Fruit fly (Drosophila melanogaster) whole organism, embryonic: Measurements from ENCODE around the gene CG6689.

Experiments used
- Atf3 ChIP-seq: fragments of 200-800 bp; sonication (Bioruptor generic); optimal IDR thresholded peaks from 3 replicates; lab custom pipeline; 2016; ENCODE audit warnings: missing biosample characterization, missing genetic modification characterization
- CG10462 ChIP-seq: fragments of 200-800 bp; sonication (Bioruptor generic); optimal IDR thresholded peaks from 2 replicates; lab custom pipeline; 2016; ENCODE audit warnings: missing biosample characterization, missing genetic modification characterization
- CG10654 ChIP-seq: fragments of 200-800 bp; sonication (Bioruptor generic); optimal IDR thresholded peaks from 2 replicates; lab custom pipeline; 2016; ENCODE audit warnings: missing biosample characterization, missing genetic modification characterization
- CG11247 ChIP-seq: fragments of 200-800 bp; sonication (Bioruptor generic); IDR thresholded peaks from 2 replicates; pipeline ENCODE4 v1.3.6; 2022; ENCODE audit warnings: missing biosample characterization, missing genetic modification characterization
- CG11560 ChIP-seq: fragments of 200-800 bp; sonication (Bioruptor generic); IDR thresholded peaks from 3 replicates; pipeline ENCODE4 v1.3.6; 2022; ENCODE audit warnings: missing biosample characterization, missing genetic modification characterization
- CG12071 ChIP-seq: fragments of 200-800 bp; sonication (Bioruptor generic); optimal IDR thresholded peaks from 3 replicates; lab custom pipeline; 2018; ENCODE audit warnings: missing biosample characterization, mild to moderate bottlenecking, missing genetic modification characterization
- CG12155 ChIP-seq: fragments of 200-800 bp; sonication (Bioruptor generic); optimal IDR thresholded peaks from 3 replicates; lab custom pipeline; 2016; ENCODE audit warnings: missing biosample characterization, missing genetic modification characterization
- CG1233 ChIP-seq: fragments of 200-800 bp; sonication (Bioruptor generic); optimal IDR thresholded peaks from 4 replicates; lab custom pipeline; 2018; ENCODE audit warnings: missing biosample characterization, mild to moderate bottlenecking, missing genetic modification characterization
- CG13296 ChIP-seq: fragments of 200-800 bp; sonication (Bioruptor generic); optimal IDR thresholded peaks from 3 replicates; lab custom pipeline; 2018; ENCODE audit warnings: missing biosample characterization, mild to moderate bottlenecking, missing genetic modification characterization
- CG13894 ChIP-seq: fragments of 200-800 bp; sonication (Bioruptor generic); optimal IDR thresholded peaks from 3 replicates; lab custom pipeline; 2018; ENCODE audit warnings: missing biosample characterization, mild to moderate bottlenecking, missing genetic modification characterization, moderate library complexity
- CG15479 ChIP-seq: fragments of 200-800 bp; sonication (Bioruptor generic); optimal IDR thresholded peaks from 3 replicates; lab custom pipeline; 2019; ENCODE audit warnings: missing biosample characterization, mild to moderate bottlenecking, missing genetic modification characterization, moderate library complexity
- CG15601 ChIP-seq: fragments of 200-800 bp; sonication (Bioruptor generic); optimal IDR thresholded peaks from 3 replicates; lab custom pipeline; 2019; ENCODE audit warnings: missing biosample characterization, mild to moderate bottlenecking, missing genetic modification characterization, moderate library complexity
- CG17829 ChIP-seq: fragments of 200-800 bp; optimal IDR thresholded peaks from 2 replicates; lab custom pipeline; 2019; ENCODE audit warnings: missing biosample characterization, mild to moderate bottlenecking, missing genetic modification characterization, moderate library complexity
- CG18619 ChIP-seq: fragments of 200-800 bp; sonication (Bioruptor generic); optimal IDR thresholded peaks from 3 replicates; lab custom pipeline; 2017; ENCODE audit warnings: missing biosample characterization, mild to moderate bottlenecking, missing genetic modification characterization
- CG32767 ChIP-seq: fragments of 200-800 bp; sonication (Bioruptor generic); IDR thresholded peaks from 2 replicates; pipeline ENCODE4 v1.3.6; 2022; ENCODE audit warnings: missing biosample characterization, missing genetic modification characterization
- CG33557 ChIP-seq: fragments of 200-800 bp; sonication (Bioruptor generic); optimal IDR thresholded peaks from 2 replicates; lab custom pipeline; 2019; ENCODE audit warnings: missing biosample characterization, mild to moderate bottlenecking, missing genetic modification characterization, moderate library complexity
- CG7839 ChIP-seq: fragments of 200-800 bp; sonication (Bioruptor generic); optimal IDR thresholded peaks from 3 replicates; lab custom pipeline; 2018; ENCODE audit warnings: missing biosample characterization, mild to moderate bottlenecking, missing genetic modification characterization, moderate library complexity
- CG7963 ChIP-seq: fragments of 200-800 bp; sonication (Bioruptor generic); IDR thresholded peaks from 3 replicates; pipeline ENCODE4 v1.3.6; 2022; ENCODE audit warnings: missing biosample characterization, missing genetic modification characterization; ENCODE audit not compliant: partially characterized antibody
- D ChIP-seq, 2 experiments: fragments of 200-800 bp in 1 of 2; fragments of >200 bp in 1 of 2; sonication (Bioruptor generic) in 1 of 2; optimal IDR thresholded peaks; 2 replicates in 1 of 2; 3 replicates in 1 of 2; lab custom pipeline; 2017; ENCODE audit warnings: mild to moderate bottlenecking in 1 of 2, missing biosample characterization in 1 of 2, missing genetic modification characterization in 1 of 2, missing genetic modification reagents in 1 of 2
- HHEX ChIP-seq: fragments of 200-800 bp; sonication (Bioruptor generic); optimal IDR thresholded peaks from 3 replicates; lab custom pipeline; 2017; ENCODE audit warnings: missing biosample characterization, mild to moderate bottlenecking, missing genetic modification characterization, missing genetic modification reagents
- Hmr ChIP-seq: fragments of 200-800 bp; sonication (Bioruptor generic); optimal IDR thresholded peaks from 3 replicates; lab custom pipeline; 2017; ENCODE audit warnings: mild to moderate bottlenecking, missing biosample characterization, missing genetic modification reagents, missing genetic modification characterization
- Nf-YC ChIP-seq: fragments of 200-800 bp; optimal IDR thresholded peaks from 3 replicates; lab custom pipeline; 2019; ENCODE audit warnings: missing biosample characterization, mild to moderate bottlenecking, missing genetic modification characterization, moderate library complexity
- Optix ChIP-seq: fragments of 200-800 bp; sonication (Bioruptor generic); IDR thresholded peaks from 3 replicates; pipeline ENCODE4 v1.3.6; 2022; ENCODE audit warnings: missing biosample characterization, missing genetic modification characterization
- PHDP ChIP-seq: fragments of 200-800 bp; sonication (Bioruptor generic); optimal IDR thresholded peaks from 3 replicates; lab custom pipeline; 2018; ENCODE audit warnings: missing biosample characterization, mild to moderate bottlenecking, missing genetic modification characterization, moderate library complexity
- Ptx1 ChIP-seq: fragments of 200-800 bp; sonication (Bioruptor generic); IDR thresholded peaks from 2 replicates; pipeline ENCODE4 v1.3.6; 2022; ENCODE audit warnings: missing biosample characterization, missing genetic modification characterization
- Sin3A ChIP-seq: fragments of >200 bp; optimal IDR thresholded peaks from 2 replicates; lab custom pipeline; 2018
- YL-1 ChIP-seq: fragments of 200-800 bp; sonication (Bioruptor generic); optimal IDR thresholded peaks from 3 replicates; lab custom pipeline; 2017; ENCODE audit warnings: missing biosample characterization, mild to moderate bottlenecking, missing genetic modification characterization
- da ChIP-seq: fragments of 200-800 bp; sonication (Bioruptor generic); optimal IDR thresholded peaks from 2 replicates; lab custom pipeline; 2016; ENCODE audit warnings: missing biosample characterization, missing genetic modification characterization
- ems ChIP-seq: fragments of 200-800 bp; sonication (Bioruptor generic); optimal IDR thresholded peaks from 3 replicates; lab custom pipeline; 2016; ENCODE audit warnings: missing biosample characterization, missing genetic modification characterization
- fd102C ChIP-seq: fragments of 200-800 bp; sonication (Bioruptor generic); optimal IDR thresholded peaks from 2 replicates; lab custom pipeline; 2018; ENCODE audit warnings: missing biosample characterization, mild to moderate bottlenecking, missing genetic modification characterization, moderate library complexity
- fu2 ChIP-seq: fragments of 200-800 bp; sonication (Bioruptor generic); optimal IDR thresholded peaks from 2 replicates; lab custom pipeline; 2016; ENCODE audit warnings: missing biosample characterization, missing genetic modification characterization
- gsb-n ChIP-seq: fragments of 200-800 bp; sonication (Bioruptor generic); optimal IDR thresholded peaks from 3 replicates; lab custom pipeline; 2018; ENCODE audit warnings: missing biosample characterization, mild to moderate bottlenecking, missing genetic modification characterization
- hth ChIP-seq: fragments of >200 bp; optimal IDR thresholded peaks from 2 replicates; lab custom pipeline; 2017; ENCODE audit warnings: inconsistent platforms
- ind ChIP-seq: fragments of 200-800 bp; sonication (Bioruptor generic); optimal IDR thresholded peaks from 3 replicates; lab custom pipeline; 2016; ENCODE audit warnings: missing biosample characterization, missing genetic modification characterization
- mam ChIP-seq: fragments of 200-800 bp; sonication (Bioruptor generic); optimal IDR thresholded peaks from 3 replicates; lab custom pipeline; 2016; ENCODE audit warnings: missing biosample characterization, missing genetic modification characterization
- nerfin-1 ChIP-seq: fragments of 200-800 bp; sonication (Bioruptor generic); optimal IDR thresholded peaks from 3 replicates; lab custom pipeline; 2019; ENCODE audit warnings: missing biosample characterization, mild to moderate bottlenecking, missing genetic modification characterization, moderate library complexity
- onecut ChIP-seq: fragments of 200-800 bp; sonication (Bioruptor generic); IDR thresholded peaks from 2 replicates; pipeline ENCODE4 v1.3.6; 2022; ENCODE audit warnings: missing biosample characterization, missing genetic modification characterization
- otp ChIP-seq: fragments of 200-800 bp; sonication (Bioruptor generic); IDR thresholded peaks from 3 replicates; pipeline ENCODE4, ENCODE4 v1.3.6; 2022; ENCODE audit warnings: missing biosample characterization, missing genetic modification characterization
- pho ChIP-seq: fragments of 200-800 bp; sonication (Bioruptor generic); optimal IDR thresholded peaks from 2 replicates; lab custom pipeline; 2016; ENCODE audit warnings: missing biosample characterization, missing genetic modification characterization
- prd ChIP-seq, 3 experiments: fragments of >200 bp in 2 of 3; fragments of 200-800 bp in 1 of 3; sonication (Bioruptor generic) in 1 of 3; optimal IDR thresholded peaks in 2 of 3; IDR thresholded peaks in 1 of 3; 2 replicates in 2 of 3; 3 replicates in 1 of 3; pipeline versions ENCODE4 v1.3.6 to Lab custom; 2017 to 2022; ENCODE audit warnings: missing biosample characterization in 1 of 3, missing genetic modification characterization in 1 of 3
- pzg ChIP-seq: fragments of 200-800 bp; sonication (Bioruptor generic); optimal IDR thresholded peaks from 3 replicates; lab custom pipeline; 2018; ENCODE audit warnings: missing biosample characterization, mild to moderate bottlenecking, missing genetic modification characterization, moderate library complexity
- ranshi ChIP-seq: fragments of 200-800 bp; sonication (Bioruptor generic); IDR thresholded peaks from 2 replicates; pipeline ENCODE4 v1.3.6; 2022; ENCODE audit warnings: missing biosample characterization, missing genetic modification characterization
- scrt ChIP-seq: fragments of 200-800 bp; sonication (Bioruptor generic); optimal IDR thresholded peaks from 2 replicates; lab custom pipeline; 2018; ENCODE audit warnings: missing biosample characterization, mild to moderate bottlenecking, missing genetic modification characterization, moderate library complexity
- shn ChIP-seq: fragments of 200-800 bp; sonication (Bioruptor generic); optimal IDR thresholded peaks from 3 replicates; lab custom pipeline; 2016; ENCODE audit warnings: missing biosample characterization, missing genetic modification characterization
- slbo ChIP-seq: fragments of 200-800 bp; sonication (Bioruptor generic); IDR thresholded peaks from 2 replicates; pipeline ENCODE4 v1.3.6; 2022; ENCODE audit warnings: missing biosample characterization, missing genetic modification characterization
- toy ChIP-seq: fragments of 200-800 bp; sonication (Bioruptor generic); IDR thresholded peaks from 2 replicates; pipeline ENCODE4 v1.3.6; 2022; ENCODE audit warnings: missing biosample characterization, missing genetic modification characterization
- tup ChIP-seq: fragments of 200-800 bp; sonication (Bioruptor generic); optimal IDR thresholded peaks from 2 replicates; lab custom pipeline; 2016; ENCODE audit warnings: missing biosample characterization, mild to moderate bottlenecking, missing genetic modification characterization, moderate library complexity
- unc-4 ChIP-seq: fragments of 200-800 bp; sonication (Bioruptor generic); IDR thresholded peaks from 2 replicates; pipeline ENCODE4 v1.3.6; 2022; ENCODE audit warnings: missing biosample characterization, missing genetic modification characterization; ENCODE audit not compliant: partially characterized antibody

The CG6689 gene

dm6 chr3R:11196648-11197388 is 23.0 kb downstream of the CG6689 start (continued):
- TF ChIP-seq YL-1 (GFP tag; lab: Kevin White, UChicago) (peak; percentile 90), ranshi (GFP tag; lab: Robert Waterston, UW) (peak; percentile 97), toy (peak; percentile 93), HHEX (GFP tag; lab: Kevin White, UChicago) (peak; percentile 98), onecut (GFP tag; lab: Robert Waterston, UW) (peak; percentile 95), Optix (GFP tag; lab: Robert Waterston, UW) (no peak; the same call in 2 of the 3 replicates), scrt (GFP tag; lab: Kevin White, UChicago) (peak; percentile 99), CG10654 (GFP tag; lab: Kevin White, UChicago) (peak; percentile 97), CG13296 (GFP tag; lab: Kevin White, UChicago) (peak; percentile 99), Nf-YC (peak; percentile 88), ind (peak; percentile 98), fu2 (peak; percentile 90), Hmr (GFP tag; lab: Kevin White, UChicago) (peak; percentile 99), gsb-n (tag; lab: Kevin White, UChicago) (peak; percentile 98), CG12155 (peak; percentile 94), CG32767 (GFP tag; lab: Robert Waterston, UW) (peak; percentile 99), CG17829 (peak; percentile 96), pho (GFP tag; lab: Kevin White, UChicago) (peak; percentile 96), pzg (GFP tag; lab: Kevin White, UChicago) (peak; percentile 4), Sin3A (lab: Kevin White, UChicago) (no peak), shn (GFP tag; lab: Kevin White, UChicago) (peak; percentile 82), D (optimal IDR thresholded peaks at IDR 0.05; lab: Kevin White, UChicago) (no peak), D (GFP tag; optimal IDR thresholded peaks at IDR 0.05; lab: Kevin White, UChicago) (peak; percentile 99), CG1233 (GFP tag; lab: Kevin White, UChicago) (peak; percentile 99), CG33557 (GFP tag; lab: Kevin White, UChicago) (peak; percentile 90), CG7963 (GFP tag; lab: Robert Waterston, UW) (no peak), prd (optimal IDR thresholded peaks at IDR 0.05; lab: Kevin White, UChicago) (no peak), prd (GFP tag; IDR thresholded peaks at IDR 0.05; lab: Robert Waterston, UW) (peak; percentile 98), slbo (GFP tag; lab: Robert Waterston, UW) (peak; percentile 99), fd102C (GFP tag; lab: Kevin White, UChicago) (no peak), Atf3 (GFP tag; lab: Kevin White, UChicago) (peak; percentile 83), hth (lab: Kevin White, UChicago) (no peak), CG11560 (peak; percentile 93), da (GFP tag; lab: Kevin White, UChicago) (peak; percentile 82), ems (GFP tag; lab: Kevin White, UChicago) (peak; percentile 90), CG15479 (GFP tag; lab: Kevin White, UChicago) (peak; percentile 18), CG10462 (peak; percentile 91), mam (GFP tag; lab: Kevin White, UChicago) (no peak), CG18619 (GFP tag; lab: Kevin White, UChicago) (peak; percentile 99), PHDP (tag; lab: Kevin White, UChicago) (peak; percentile 99), CG13894 (tag; lab: Kevin White, UChicago) (peak; percentile 98), nerfin-1 (tag; lab: Kevin White, UChicago) (peak; percentile 99), tup (GFP tag; lab: Kevin White, UChicago) (peak; percentile 69), CG7839 (tag; lab: Kevin White, UChicago) (peak; percentile 100), CG15601 (tag; lab: Kevin White, UChicago) (peak; percentile 98), Ptx1 (peak; percentile 99), CG12071 (GFP tag; lab: Kevin White, UChicago) (peak; percentile 91), CG11247 (GFP tag; lab: Robert Waterston, UW) (peak; percentile 97), otp (GFP tag; lab: Robert Waterston, UW) (peak; percentile 90), unc-4 (GFP tag; lab: Robert Waterston, UW) (no peak)
